Worm (Caenorhabditis elegans) whole organism, L4 larva: ENCODE results near the gene ztf-1.

Source experiments
- F10B5.3 ChIP-seq: sonication (generic microtip); optimal IDR thresholded peaks from 2 replicates; lab custom pipeline; 2016; ENCODE audit warnings: mild to moderate bottlenecking, missing genetic modification characterization, missing compliant biosample characterization
- F44E2.7 ChIP-seq: fragments of 200-800 bp; sonication (Bioruptor generic); IDR thresholded peaks from 2 replicates; pipeline ENCODE4 v2.1.2; 2022; ENCODE audit warnings: missing genetic modification characterization, missing compliant biosample characterization
- Y75B8A.6 ChIP-seq: fragments of 200-800 bp; sonication (Bioruptor generic); IDR thresholded peaks from 2 replicates; pipeline ENCODE4 v1.3.6; 2022; ENCODE audit warnings: missing genetic modification reagents, missing genetic modification characterization, missing compliant biosample characterization
- ama-1 ChIP-seq: fragments of 150-350 bp; optimal IDR thresholded peaks from 2 replicates; lab custom pipeline; 2014; ENCODE audit warnings: inconsistent platforms, mixed read lengths
- arid-1 ChIP-seq: fragments of 200-800 bp; sonication (Bioruptor generic); conservative IDR thresholded peaks from 2 replicates; pipeline ENCODE4 v1.3.6; 2022; ENCODE audit warnings: missing genetic modification reagents, missing genetic modification characterization, missing compliant biosample characterization
- ceh-20 ChIP-seq: fragments of 200-800 bp; sonication (Bioruptor generic); IDR thresholded peaks from 2 replicates; pipeline ENCODE4 v1.3.6; 2022; ENCODE audit warnings: missing genetic modification reagents, missing genetic modification characterization, missing compliant biosample characterization
- ceh-44 ChIP-seq: fragments of 200-800 bp; sonication (Bioruptor generic); IDR thresholded peaks from 2 replicates; pipeline ENCODE4 v1.3.6; 2022; ENCODE audit warnings: missing genetic modification reagents, missing genetic modification characterization, missing compliant biosample characterization
- ceh-62 ChIP-seq: sonication (generic microtip); optimal IDR thresholded peaks from 2 replicates; lab custom pipeline; 2017; ENCODE audit warnings: missing biosample characterization, missing genetic modification characterization
- ceh-82 ChIP-seq: sonication (generic microtip); optimal IDR thresholded peaks from 2 replicates; lab custom pipeline; 2017; ENCODE audit warnings: missing biosample characterization, missing genetic modification characterization
- ces-1 ChIP-seq: fragments of 150-350 bp; sonication (generic microtip); optimal IDR thresholded peaks from 4 replicates; lab custom pipeline; 2014; ENCODE audit warnings: missing biosample characterization, missing genetic modification reagents, missing genetic modification characterization
- cey-2 ChIP-seq: sonication (generic microtip); optimal IDR thresholded peaks from 3 replicates; lab custom pipeline; 2017; ENCODE audit warnings: missing genetic modification characterization, mild to moderate bottlenecking, missing compliant biosample characterization, antibody characterized with exemption, borderline replicate concordance; ENCODE audit not compliant: insufficient read depth
- daf-12 ChIP-seq: fragments of 150-350 bp; optimal IDR thresholded peaks from 2 replicates; lab custom pipeline; 2014; ENCODE audit warnings: missing biosample characterization, missing genetic modification reagents, missing genetic modification characterization
- daf-16 ChIP-seq, 3 experiments: sonication (generic microtip); optimal IDR thresholded peaks; 2 replicates each; lab custom pipeline; 2016 to 2017; ENCODE audit warnings: missing genetic modification characterization in 3 of 3, missing genetic modification reagents in 3 of 3, mild to moderate bottlenecking in 2 of 3, missing compliant biosample characterization in 2 of 3, missing biosample characterization in 1 of 3, moderate library complexity in 1 of 3
- daf-19 ChIP-seq: fragments of 200-800 bp; sonication (Bioruptor generic); conservative IDR thresholded peaks from 2 replicates; pipeline ENCODE4 v1.3.6; 2022; ENCODE audit warnings: missing genetic modification characterization, missing compliant biosample characterization
- daf-8 ChIP-seq: fragments of 200-800 bp; sonication (Bioruptor generic); IDR thresholded peaks from 2 replicates; pipeline ENCODE4 v1.3.6; 2022; ENCODE audit warnings: missing genetic modification characterization, missing compliant biosample characterization
- dmd-6 ChIP-seq: fragments of 200-800 bp; sonication (Bioruptor generic); IDR thresholded peaks from 2 replicates; pipeline ENCODE4 v1.3.6; 2022; ENCODE audit warnings: missing genetic modification reagents, missing genetic modification characterization, missing compliant biosample characterization
- dve-1 ChIP-seq: sonication (generic microtip); optimal IDR thresholded peaks from 2 replicates; lab custom pipeline; 2017; ENCODE audit warnings: antibody characterized with exemption, mild to moderate bottlenecking, missing genetic modification characterization, missing compliant biosample characterization; ENCODE audit not compliant: insufficient read depth
- fkh-10 ChIP-seq: fragments of 150-350 bp; optimal IDR thresholded peaks from 2 replicates; lab custom pipeline; 2014; ENCODE audit warnings: missing biosample characterization, missing genetic modification reagents, missing genetic modification characterization
- hlh-11 ChIP-seq: fragments of 200-800 bp; sonication (Bioruptor generic); optimal IDR thresholded peaks from 2 replicates; lab custom pipeline; 2018; ENCODE audit warnings: mild to moderate bottlenecking, missing genetic modification characterization, missing compliant biosample characterization
- lir-3 ChIP-seq: sonication (generic microtip); optimal IDR thresholded peaks from 2 replicates; lab custom pipeline; 2016; ENCODE audit warnings: mild to moderate bottlenecking, missing genetic modification characterization, missing compliant biosample characterization
- madf-5 ChIP-seq, 2 experiments: fragments of 200-800 bp; sonication (Bioruptor generic); IDR thresholded peaks; 2 replicates each; pipeline ENCODE4 v1.3.6; 2022; ENCODE audit warnings: missing compliant biosample characterization in 2 of 2, missing genetic modification characterization in 2 of 2
- mdl-1 ChIP-seq, 2 experiments: fragments of 150-350 bp in 1 of 2; sonication (generic microtip) in 1 of 2; optimal IDR thresholded peaks; 2 replicates each; lab custom pipeline; 2014 to 2017; ENCODE audit warnings: missing biosample characterization in 2 of 2, missing genetic modification characterization in 2 of 2
- mep-1 ChIP-seq: fragments of 150-350 bp; sonication (generic microtip); optimal IDR thresholded peaks from 3 replicates; lab custom pipeline; 2014; ENCODE audit warnings: missing biosample characterization, missing genetic modification characterization
- mxl-2 ChIP-seq: fragments of 200-800 bp; sonication (Bioruptor generic); conservative IDR thresholded peaks from 2 replicates; pipeline ENCODE4 v1.3.6; 2022; ENCODE audit warnings: missing genetic modification reagents, missing genetic modification characterization, missing compliant biosample characterization
- mxl-3 ChIP-seq: fragments of 200-800 bp; sonication (Bioruptor generic); optimal IDR thresholded peaks from 2 replicates; lab custom pipeline; 2018; ENCODE audit warnings: mild to moderate bottlenecking, missing genetic modification characterization, missing compliant biosample characterization
- nhr-10 ChIP-seq: fragments of 150-350 bp; optimal IDR thresholded peaks from 2 replicates; lab custom pipeline; 2014; ENCODE audit warnings: missing biosample characterization, missing genetic modification characterization
- nhr-11 ChIP-seq: fragments of 150-350 bp; optimal IDR thresholded peaks from 2 replicates; lab custom pipeline; 2014; ENCODE audit warnings: missing biosample characterization, missing genetic modification characterization
- nhr-237 ChIP-seq: sonication (generic microtip); optimal IDR thresholded peaks from 2 replicates; lab custom pipeline; 2017; ENCODE audit warnings: missing biosample characterization, missing genetic modification characterization
- nhr-25 ChIP-seq: sonication (generic microtip); optimal IDR thresholded peaks from 2 replicates; lab custom pipeline; 2017; ENCODE audit warnings: missing genetic modification characterization, mild to moderate bottlenecking, missing compliant biosample characterization, antibody characterized with exemption, moderate library complexity, borderline replicate concordance; ENCODE audit not compliant: insufficient read depth
- nhr-76 ChIP-seq: fragments of 150-350 bp; optimal IDR thresholded peaks from 2 replicates; lab custom pipeline; 2014; ENCODE audit warnings: missing biosample characterization, missing genetic modification characterization
- nhr-77 ChIP-seq: fragments of 150-350 bp; optimal IDR thresholded peaks from 2 replicates; lab custom pipeline; 2014; ENCODE audit warnings: missing biosample characterization, missing genetic modification characterization
- pha-4 ChIP-seq, 2 experiments: fragments of 150-350 bp in 1 of 2; fragments of 200-800 bp in 1 of 2; sonication (Bioruptor generic) in 1 of 2; IDR thresholded peaks in 1 of 2; optimal IDR thresholded peaks in 1 of 2; 2 replicates each; pipeline versions ENCODE4 v1.3.6 to Lab custom; 2014 to 2022; ENCODE audit warnings: missing genetic modification characterization in 2 of 2, missing genetic modification reagents in 2 of 2, missing biosample characterization in 1 of 2, missing compliant biosample characterization in 1 of 2
- pqm-1 ChIP-seq: sonication (generic microtip); optimal IDR thresholded peaks from 2 replicates; lab custom pipeline; 2017; ENCODE audit warnings: missing biosample characterization, missing genetic modification characterization
- rbr-2 ChIP-seq: sonication (generic microtip); optimal IDR thresholded peaks from 2 replicates; lab custom pipeline; 2016; ENCODE audit warnings: missing genotype, missing genetic modification characterization, missing compliant biosample characterization
- sdz-12 ChIP-seq: fragments of 200-800 bp; sonication (Bioruptor generic); optimal IDR thresholded peaks from 2 replicates; lab custom pipeline; 2018; ENCODE audit warnings: mild to moderate bottlenecking, missing genetic modification characterization, missing compliant biosample characterization
- snpc-1.2 ChIP-seq: fragments of 200-800 bp; sonication (Bioruptor generic); IDR thresholded peaks from 2 replicates; pipeline ENCODE4 v1.3.6; 2022; ENCODE audit warnings: missing genetic modification reagents, missing genetic modification characterization, missing compliant biosample characterization
- snpc-4 ChIP-seq: fragments of 150-350 bp; optimal IDR thresholded peaks from 2 replicates; lab custom pipeline; 2014; ENCODE audit warnings: missing biosample characterization, missing genetic modification characterization
- spr-3 ChIP-seq: fragments of 200-800 bp; sonication (Bioruptor generic); optimal IDR thresholded peaks from 2 replicates; lab custom pipeline; 2018; ENCODE audit warnings: mild to moderate bottlenecking, missing genetic modification characterization, missing compliant biosample characterization
- tag-97 ChIP-seq: fragments of 200-800 bp; sonication (Bioruptor generic); IDR thresholded peaks from 2 replicates; pipeline ENCODE4 v1.3.6; 2022; ENCODE audit warnings: missing genetic modification characterization, missing compliant biosample characterization
- zag-1 ChIP-seq: fragments of 150-350 bp; optimal IDR thresholded peaks from 2 replicates; lab custom pipeline; 2014; ENCODE audit warnings: missing biosample characterization, missing genetic modification characterization
- zfp-2 ChIP-seq: sonication (generic microtip); optimal IDR thresholded peaks from 2 replicates; lab custom pipeline; 2016; ENCODE audit warnings: mild to moderate bottlenecking, missing genetic modification characterization, missing compliant biosample characterization
- zfp-3 ChIP-seq: fragments of 200-800 bp; sonication (Bioruptor generic); conservative IDR thresholded peaks from 2 replicates; pipeline ENCODE4 v1.3.6; 2022; ENCODE audit warnings: missing genetic modification reagents, missing genetic modification characterization, missing compliant biosample characterization
- ztf-11 ChIP-seq: fragments of 150-350 bp; optimal IDR thresholded peaks from 2 replicates; lab custom pipeline; 2014; ENCODE audit warnings: missing biosample characterization, missing genetic modification characterization
- ztf-7 ChIP-seq: fragments of 150-350 bp; optimal IDR thresholded peaks from 2 replicates; lab custom pipeline; 2014; ENCODE audit warnings: missing biosample characterization, missing genetic modification characterization

Gene ztf-1

ce11 chrIII:8782744-8783143 lies 9.4 kb downstream of the ztf-1 start (continued):
- TF ChIP-seq sdz-12 (GFP tag; lab: Kevin White, UChicago) (no peak), cey-2 (tag; lab: Kevin White, UChicago) (no peak), daf-8 (GFP tag; lab: Robert Waterston, UW) (no peak), snpc-1.2 (GFP tag; lab: Robert Waterston, UW) (no peak), F10B5.3 (no peak), mdl-1 (tag; optimal IDR thresholded peaks at IDR 0.05; lab: Kevin White, UChicago) (peak in 1 of 2 experiments; percentile 77), lir-3 (no peak), fkh-10 (GFP tag; lab: Kevin White, UChicago) (no peak), nhr-77 (tag; lab: Kevin White, UChicago) (peak; percentile 70), arid-1 (no peak), nhr-25 (peak; percentile 7), ztf-11 (tag; lab: Kevin White, UChicago) (no peak), dve-1 (tag; lab: Kevin White, UChicago) (peak; percentile 92), snpc-4 (tag; lab: Kevin White, UChicago) (no peak), zfp-3 (GFP tag; lab: Robert Waterston, UW) (no peak), madf-5 (GFP tag; IDR thresholded peaks at IDR 0.05; lab: Robert Waterston, UW) (no peak), pqm-1 (tag; lab: Kevin White, UChicago) (peak; percentile 50), spr-3 (GFP tag; lab: Kevin White, UChicago) (no peak), Y75B8A.6 (no peak), ces-1 (GFP tag; lab: Kevin White, UChicago) (no peak), nhr-237 (tag; lab: Kevin White, UChicago) (no peak), ama-1 (lab: Kevin White, UChicago) (no peak), zfp-2 (tag; lab: Kevin White, UChicago) (no peak), dmd-6 (GFP tag; lab: Robert Waterston, UW) (peak; percentile 96), nhr-76 (tag; lab: Kevin White, UChicago) (no peak), nhr-11 (tag; lab: Kevin White, UChicago) (no peak), rbr-2 (no peak), ceh-20 (no peak), daf-19 (GFP tag; lab: Robert Waterston, UW) (no peak), ztf-7 (no peak), ceh-82 (tag; lab: Kevin White, UChicago) (no peak), pha-4 (GFP tag; IDR thresholded peaks at IDR 0.05; lab: Robert Waterston, UW) (no peak), pha-4 (tag; optimal IDR thresholded peaks at IDR 0.05; lab: Kevin White, UChicago) (no peak), ceh-44 (GFP tag; lab: Robert Waterston, UW) (no peak), nhr-10 (tag; lab: Kevin White, UChicago) (no peak), F44E2.7 (GFP tag; lab: Robert Waterston, UW) (no peak), tag-97 (GFP tag; lab: Robert Waterston, UW) (no peak), hlh-11 (tag; lab: Kevin White, UChicago) (peak; percentile 88), daf-16 (GFP tag; optimal IDR thresholded peaks at IDR 0.05; lab: Kevin White, UChicago) (no peak), daf-16 (tag; optimal IDR thresholded peaks at IDR 0.05; lab: Kevin White, UChicago) (peak; percentile 83), mep-1 (tag; lab: Kevin White, UChicago) (peak; percentile 46), daf-12 (tag; lab: Kevin White, UChicago) (no peak), zag-1 (no peak), mxl-3 (peak; percentile 3), mxl-2 (GFP tag; lab: Robert Waterston, UW) (no peak), ceh-62 (no peak)
